Fruit fly (Drosophila melanogaster) whole organism, prepupa: Measurements from ENCODE around the gene CG13724.

Experiments
- CG11294 ChIP-seq: fragments of 200-800 bp; sonication (Bioruptor generic); IDR thresholded peaks from 2 replicates; pipeline ENCODE4 v1.3.6; 2022; ENCODE audit warnings: missing biosample characterization, missing genetic modification characterization
- CG11762 ChIP-seq: fragments of 200-800 bp; sonication (Bioruptor generic); optimal IDR thresholded peaks from 3 replicates; lab custom pipeline; 2016; ENCODE audit warnings: missing biosample characterization, missing genetic modification characterization; ENCODE audit not compliant: insufficient read depth
- CG16779 ChIP-seq: fragments of 200-800 bp; sonication (Bioruptor generic); optimal IDR thresholded peaks from 3 replicates; lab custom pipeline; 2017; ENCODE audit warnings: missing biosample characterization, mild to moderate bottlenecking, missing genetic modification characterization
- CG3032 ChIP-seq: fragments of 200-800 bp; optimal IDR thresholded peaks from 2 replicates; lab custom pipeline; 2019; ENCODE audit warnings: missing biosample characterization, mild to moderate bottlenecking, missing genetic modification characterization, moderate library complexity
- CG32006 ChIP-seq: fragments of 200-800 bp; sonication (Bioruptor generic); optimal IDR thresholded peaks from 3 replicates; lab custom pipeline; 2017; ENCODE audit warnings: missing biosample characterization, mild to moderate bottlenecking, missing genetic modification characterization
- CG3919 ChIP-seq: fragments of 200-800 bp; sonication (Bioruptor generic); optimal IDR thresholded peaks from 3 replicates; lab custom pipeline; 2016; ENCODE audit warnings: missing biosample characterization, missing genetic modification characterization
- CG6792 ChIP-seq: fragments of 200-800 bp; sonication (Bioruptor generic); optimal IDR thresholded peaks from 3 replicates; lab custom pipeline; 2016; ENCODE audit warnings: missing biosample characterization, missing genetic modification characterization
- CG6854 ChIP-seq: fragments of 200-800 bp; sonication (Bioruptor generic); optimal IDR thresholded peaks from 2 replicates; lab custom pipeline; 2017; ENCODE audit warnings: missing biosample characterization, mild to moderate bottlenecking, missing genetic modification characterization
- Hr39 ChIP-seq: fragments of 200-800 bp; sonication (Bioruptor generic); optimal IDR thresholded peaks from 2 replicates; lab custom pipeline; 2016; ENCODE audit warnings: missing biosample characterization, missing genetic modification characterization
- Sox102F ChIP-seq: fragments of 200-800 bp; sonication (Bioruptor generic); optimal IDR thresholded peaks from 2 replicates; lab custom pipeline; 2016; ENCODE audit warnings: missing biosample characterization, mild to moderate bottlenecking, missing genetic modification characterization
- Sox15 ChIP-seq: fragments of 200-800 bp; sonication (Bioruptor generic); optimal IDR thresholded peaks from 3 replicates; lab custom pipeline; 2016; ENCODE audit warnings: missing biosample characterization, missing genetic modification characterization

dm6 chr3L:17339756-17340155, 17.1 kb downstream of the CG13724 start:
- TF ChIP-seq CG16779 (tag; lab: Kevin White, UChicago) (no peak), CG3919 (GFP tag; lab: Kevin White, UChicago) (no peak), CG11294 (GFP tag; lab: Robert Waterston, UW) (no peak), Sox102F (GFP tag; lab: Kevin White, UChicago) (no peak), Hr39 (GFP tag; lab: Kevin White, UChicago) (no peak), Sox15 (GFP tag; lab: Kevin White, UChicago) (no peak), CG11762 (GFP tag; lab: Kevin White, UChicago) (no peak), CG6854 (GFP tag; lab: Kevin White, UChicago) (no peak), CG32006 (GFP tag; lab: Kevin White, UChicago) (no peak), CG3032 (tag; lab: Kevin White, UChicago) (no peak), CG6792 (GFP tag; lab: Kevin White, UChicago) (no peak)
